Worm (Caenorhabditis elegans) whole organism, L4 larva: ENCODE data around the gene xol-1.

ENCODE experiments used
- F10B5.3 ChIP-seq: sonication (generic microtip); optimal IDR thresholded peaks from 2 replicates; lab custom pipeline; 2016; ENCODE audit warnings: mild to moderate bottlenecking, missing genetic modification characterization, missing compliant biosample characterization
- F49E8.2 ChIP-seq: sonication (generic microtip); optimal IDR thresholded peaks from 2 replicates; lab custom pipeline; 2016; ENCODE audit warnings: missing compliant biosample characterization, mild to moderate bottlenecking, missing genetic modification characterization, borderline replicate concordance
- attf-4 ChIP-seq: sonication (generic microtip); optimal IDR thresholded peaks from 3 replicates; lab custom pipeline; 2017; ENCODE audit warnings: missing biosample characterization, missing genetic modification characterization
- ces-1 ChIP-seq: fragments of 150-350 bp; sonication (generic microtip); optimal IDR thresholded peaks from 4 replicates; lab custom pipeline; 2014; ENCODE audit warnings: missing biosample characterization, missing genetic modification reagents, missing genetic modification characterization
- duxl-1 ChIP-seq: sonication (generic microtip); optimal IDR thresholded peaks from 2 replicates; lab custom pipeline; 2016; ENCODE audit warnings: mild to moderate bottlenecking, missing genetic modification characterization, moderate library complexity, missing compliant biosample characterization; ENCODE audit not compliant: poor library complexity
- dve-1 ChIP-seq: sonication (generic microtip); optimal IDR thresholded peaks from 2 replicates; lab custom pipeline; 2017; ENCODE audit warnings: antibody characterized with exemption, mild to moderate bottlenecking, missing genetic modification characterization, missing compliant biosample characterization; ENCODE audit not compliant: insufficient read depth
- lin-13 ChIP-seq: fragments of 150-350 bp; optimal IDR thresholded peaks from 2 replicates; lab custom pipeline; 2014; ENCODE audit warnings: missing biosample characterization, missing genetic modification reagents, missing genetic modification characterization
- lin-39 ChIP-seq: fragments of 150-350 bp; optimal IDR thresholded peaks from 2 replicates; lab custom pipeline; 2014; ENCODE audit warnings: missing biosample characterization, missing genetic modification reagents, missing genetic modification characterization
- nhr-77 ChIP-seq: fragments of 150-350 bp; optimal IDR thresholded peaks from 2 replicates; lab custom pipeline; 2014; ENCODE audit warnings: missing biosample characterization, missing genetic modification characterization
- unc-62 ChIP-seq, 3 experiments: fragments of 150-350 bp in 1 of 3; sonication (generic microtip); optimal IDR thresholded peaks in 2 of 3; peaks in 1 of 3; 1 replicate in 1 of 3; 2 replicates in 2 of 3; lab custom pipeline; 2014 to 2017; ENCODE audit warnings: missing biosample characterization in 3 of 3, missing genetic modification characterization in 3 of 3, missing genetic modification reagents in 3 of 3, missing genotype in 1 of 3
- ztf-11 ChIP-seq: fragments of 150-350 bp; optimal IDR thresholded peaks from 2 replicates; lab custom pipeline; 2014; ENCODE audit warnings: missing biosample characterization, missing genetic modification characterization

ce11 chrX:8086725-8087641 lies 45.9 kb downstream of the xol-1 start:
- no peak for TF ChIP-seq attf-4
- no peak for TF ChIP-seq ztf-11 (tag; lab: Kevin White, UChicago)
- TF ChIP-seq F49E8.2 (tag; lab: Kevin White, UChicago) = no peak
- no peak for TF ChIP-seq lin-13
- no peak for TF ChIP-seq F10B5.3
- TF ChIP-seq dve-1 (tag; lab: Kevin White, UChicago) = peak; percentile 21
- no peak for TF ChIP-seq duxl-1 (tag; lab: Kevin White, UChicago)
- TF ChIP-seq ces-1 = no peak
- no peak for TF ChIP-seq lin-39 (tag; lab: Kevin White, UChicago)
- TF ChIP-seq nhr-77 (tag; lab: Kevin White, UChicago) = no peak
- TF ChIP-seq unc-62 (GFP tag; optimal IDR thresholded peaks at IDR 0.05 in 1 of 2; lab: Kevin White, UChicago) = peak in 1 of 2 experiments; percentile 54
- no peak for TF ChIP-seq unc-62 (tag; optimal IDR thresholded peaks at IDR 0.05; lab: Kevin White, UChicago)
